Worm (Caenorhabditis elegans) whole organism, mixed stage, embryonic: ENCODE measurements around the gene H04D03.2.

Source experiments
- blmp-1 ChIP-seq: fragments of 150-350 bp; optimal IDR thresholded peaks from 2 replicates; lab custom pipeline; 2014; ENCODE audit warnings: missing biosample characterization, missing genetic modification characterization
- lsy-2 ChIP-seq: fragments of 150-350 bp; optimal IDR thresholded peaks from 2 replicates; lab custom pipeline; 2014; ENCODE audit warnings: missing biosample characterization, missing genetic modification characterization
- mab-5 ChIP-seq: fragments of 150-350 bp; optimal IDR thresholded peaks from 2 replicates; lab custom pipeline; 2014; ENCODE audit warnings: missing biosample characterization, missing genetic modification characterization
- mep-1 ChIP-seq: fragments of 150-350 bp; optimal IDR thresholded peaks from 2 replicates; lab custom pipeline; 2017; ENCODE audit warnings: missing biosample characterization, missing genetic modification reagents, missing genetic modification characterization, inconsistent platforms
- nhr-28 ChIP-seq: fragments of 150-350 bp; optimal IDR thresholded peaks from 2 replicates; lab custom pipeline; 2014; ENCODE audit warnings: missing biosample characterization, missing genetic modification characterization
- pha-4 ChIP-seq: fragments of 150-350 bp; optimal IDR thresholded peaks from 2 replicates; lab custom pipeline; 2018; ENCODE audit warnings: missing biosample characterization, missing genetic modification reagents, missing genetic modification characterization
- sptf-1 ChIP-seq: sonication (generic microtip); optimal IDR thresholded peaks from 2 replicates; lab custom pipeline; 2017; ENCODE audit warnings: mild to moderate bottlenecking, missing genetic modification characterization, moderate library complexity, missing compliant biosample characterization
- unc-62 ChIP-seq: fragments of 150-350 bp; optimal IDR thresholded peaks from 2 replicates; lab custom pipeline; 2014; ENCODE audit warnings: missing biosample characterization, missing genetic modification reagents, missing genetic modification characterization
- ztf-11 ChIP-seq: fragments of 150-350 bp; optimal IDR thresholded peaks from 2 replicates; lab custom pipeline; 2014; ENCODE audit warnings: missing biosample characterization, missing genetic modification characterization

- TF ChIP-seq ztf-11 (tag; lab: Kevin White, UChicago) (no peak), mep-1 (no peak), unc-62 (GFP tag; lab: Kevin White, UChicago) (no peak), pha-4 (tag; lab: Kevin White, UChicago) (no peak), mab-5 (tag; lab: Kevin White, UChicago) (no peak), nhr-28 (tag; lab: Kevin White, UChicago) (no peak), sptf-1 (no peak), blmp-1 (no peak), lsy-2 (tag; lab: Kevin White, UChicago) (no peak)
Observed at ce11 chrIII:10427882-10428281, 14.3 kb downstream of the H04D03.2 start, which contains the start of gene prp-3.
